Worm (Caenorhabditis elegans) whole organism, L2 larva: ENCODE results near the gene dod-19.

Experiments used
- C34F6.9 ChIP-seq: fragments of 150-350 bp; optimal IDR thresholded peaks from 2 replicates; lab custom pipeline; 2014; ENCODE audit warnings: missing biosample characterization, missing genetic modification characterization
- F13H6.1 ChIP-seq: sonication (generic microtip); optimal IDR thresholded peaks from 2 replicates; lab custom pipeline; 2016; ENCODE audit warnings: missing genetic modification characterization, missing compliant biosample characterization
- R02D3.7 ChIP-seq: fragments of 150-350 bp; optimal IDR thresholded peaks from 2 replicates; lab custom pipeline; 2014; ENCODE audit warnings: missing biosample characterization, missing genetic modification characterization
- Y55F3AM.14 ChIP-seq: fragments of 200-800 bp; sonication (Bioruptor generic); optimal IDR thresholded peaks from 2 replicates; lab custom pipeline; 2018; ENCODE audit warnings: mild to moderate bottlenecking, missing genetic modification characterization, missing compliant biosample characterization
- aly-2 ChIP-seq: fragments of 150-350 bp; optimal IDR thresholded peaks from 2 replicates; lab custom pipeline; 2014; ENCODE audit warnings: missing biosample characterization, missing genetic modification characterization
- ama-1 ChIP-seq: fragments of 150-350 bp; optimal IDR thresholded peaks from 2 replicates; lab custom pipeline; 2018; ENCODE audit warnings: inconsistent platforms
- ceh-16 ChIP-seq: fragments of 150-350 bp; optimal IDR thresholded peaks from 2 replicates; lab custom pipeline; 2014; ENCODE audit warnings: missing biosample characterization, missing genetic modification characterization
- ceh-82 ChIP-seq: fragments of 150-350 bp; optimal IDR thresholded peaks from 2 replicates; lab custom pipeline; 2014; ENCODE audit warnings: missing biosample characterization, missing genetic modification characterization
- crh-2 ChIP-seq: sonication (generic microtip); optimal IDR thresholded peaks from 2 replicates; lab custom pipeline; 2017; ENCODE audit warnings: missing biosample characterization, missing genetic modification characterization
- dmd-4 ChIP-seq: sonication (generic microtip); optimal IDR thresholded peaks from 2 replicates; lab custom pipeline; 2017; ENCODE audit warnings: missing biosample characterization, missing genetic modification characterization
- egl-27 ChIP-seq: sonication (generic microtip); optimal IDR thresholded peaks from 3 replicates; lab custom pipeline; 2017; ENCODE audit warnings: missing biosample characterization, missing genetic modification reagents, missing genetic modification characterization
- elt-1 ChIP-seq: fragments of 150-350 bp; optimal IDR thresholded peaks from 2 replicates; lab custom pipeline; 2014; ENCODE audit warnings: missing biosample characterization, missing genetic modification characterization
- elt-3 ChIP-seq: sonication (generic microtip); optimal IDR thresholded peaks from 2 replicates; lab custom pipeline; 2017; ENCODE audit warnings: missing biosample characterization, missing genetic modification characterization
- fos-1 ChIP-seq: fragments of 150-350 bp; optimal IDR thresholded peaks from 2 replicates; lab custom pipeline; 2014; ENCODE audit warnings: missing biosample characterization, missing genetic modification characterization
- gmeb-1 ChIP-seq: fragments of 150-350 bp; optimal IDR thresholded peaks from 2 replicates; lab custom pipeline; 2014; ENCODE audit warnings: missing biosample characterization, missing genetic modification characterization
- lin-39 ChIP-seq: fragments of 150-350 bp; optimal IDR thresholded peaks from 2 replicates; lab custom pipeline; 2014; ENCODE audit warnings: missing biosample characterization, missing genetic modification reagents, missing genetic modification characterization
- lsy-2 ChIP-seq, 2 experiments: fragments of 150-350 bp in 1 of 2; sonication (generic microtip) in 1 of 2; optimal IDR thresholded peaks; 2 replicates each; lab custom pipeline; 2014 to 2017; ENCODE audit warnings: missing biosample characterization in 2 of 2, missing genetic modification characterization in 2 of 2
- mab-5 ChIP-seq: fragments of 150-350 bp; optimal IDR thresholded peaks from 2 replicates; lab custom pipeline; 2014; ENCODE audit warnings: missing biosample characterization, missing genetic modification characterization
- mbf-1 ChIP-seq: sonication (generic microtip); optimal IDR thresholded peaks from 2 replicates; lab custom pipeline; 2017; ENCODE audit warnings: missing biosample characterization, missing genetic modification characterization
- mdl-1 ChIP-seq, 2 experiments: fragments of 150-350 bp in 1 of 2; sonication (generic microtip) in 1 of 2; optimal IDR thresholded peaks; 2 replicates each; lab custom pipeline; 2017; ENCODE audit warnings: missing biosample characterization in 2 of 2, missing genetic modification characterization in 2 of 2
- nhr-10 ChIP-seq: sonication (generic microtip); optimal IDR thresholded peaks from 2 replicates; lab custom pipeline; 2017; ENCODE audit warnings: missing biosample characterization, missing genetic modification characterization
- nhr-11 ChIP-seq: fragments of 150-350 bp; optimal IDR thresholded peaks from 2 replicates; lab custom pipeline; 2014; ENCODE audit warnings: missing biosample characterization, missing genetic modification characterization
- nhr-12 ChIP-seq: fragments of 150-350 bp; optimal IDR thresholded peaks from 2 replicates; lab custom pipeline; 2014; ENCODE audit warnings: missing biosample characterization, missing genetic modification characterization
- nhr-129 ChIP-seq: fragments of 150-350 bp; optimal IDR thresholded peaks from 2 replicates; lab custom pipeline; 2014; ENCODE audit warnings: missing biosample characterization, missing genetic modification characterization
- nhr-21 ChIP-seq: fragments of 150-350 bp; optimal IDR thresholded peaks from 2 replicates; lab custom pipeline; 2014; ENCODE audit warnings: missing biosample characterization, missing genetic modification characterization
- nhr-6 ChIP-seq: fragments of 150-350 bp; optimal IDR thresholded peaks from 2 replicates; lab custom pipeline; 2014; ENCODE audit warnings: missing biosample characterization, missing genetic modification characterization
- nhr-77 ChIP-seq: fragments of 150-350 bp; optimal IDR thresholded peaks from 2 replicates; lab custom pipeline; 2014; ENCODE audit warnings: missing biosample characterization, missing genetic modification characterization
- skn-1 ChIP-seq: sonication (generic microtip); optimal IDR thresholded peaks from 2 replicates; lab custom pipeline; 2017; ENCODE audit warnings: missing biosample characterization, missing genetic modification characterization
- sma-3 ChIP-seq: sonication (generic microtip); optimal IDR thresholded peaks from 2 replicates; lab custom pipeline; 2016; ENCODE audit warnings: missing genetic modification reagents, missing genetic modification characterization, missing compliant biosample characterization
- sma-9 ChIP-seq, 2 experiments: fragments of 150-350 bp in 1 of 2; sonication (generic microtip) in 1 of 2; optimal IDR thresholded peaks; 2 replicates each; lab custom pipeline; 2014 to 2016; ENCODE audit warnings: missing genetic modification characterization in 2 of 2, mild to moderate bottlenecking in 1 of 2, missing biosample characterization in 1 of 2, missing compliant biosample characterization in 1 of 2, missing genetic modification reagents in 1 of 2, moderate library complexity in 1 of 2
- snpc-4 ChIP-seq: fragments of 150-350 bp; optimal IDR thresholded peaks from 2 replicates; lab custom pipeline; 2014; ENCODE audit warnings: missing biosample characterization, missing genetic modification characterization
- zag-1 ChIP-seq: fragments of 150-350 bp; optimal IDR thresholded peaks from 2 replicates; lab custom pipeline; 2014; ENCODE audit warnings: missing biosample characterization, missing genetic modification characterization
- ztf-1 ChIP-seq: fragments of 200-800 bp; sonication (Bioruptor generic); conservative IDR thresholded peaks from 2 replicates; pipeline ENCODE4 v1.3.6; 2022; ENCODE audit warnings: missing genetic modification characterization, missing compliant biosample characterization

Gene dod-19

ce11 chrV:417656-418353, 3.2 kb upstream of the dod-19 start, which contains the start of gene irg-8:
irg-8 (minus strand) TSS chrV:417706.
- TF ChIP-seq sma-3 (no peak), ztf-1 (GFP tag; lab: Robert Waterston, UW) (no peak), sma-9 (GFP tag; optimal IDR thresholded peaks at IDR 0.05; lab: Kevin White, UChicago) (peak; percentile 31), sma-9 (tag; optimal IDR thresholded peaks at IDR 0.05; lab: Kevin White, UChicago) (no peak), ceh-82 (tag; lab: Kevin White, UChicago) (no peak), mbf-1 (tag; lab: Kevin White, UChicago) (no peak), ceh-16 (tag; lab: Kevin White, UChicago) (no peak), fos-1 (tag; lab: Kevin White, UChicago) (peak; percentile 54), nhr-129 (no peak), R02D3.7 (tag; lab: Kevin White, UChicago) (no peak), egl-27 (no peak)

- TF ChIP-seq crh-2 (tag; lab: Kevin White, UChicago) (no peak), fos-1 (tag; lab: Kevin White, UChicago) (peak; percentile 79)
Measured at ce11 chrV:415072-415471, 513 bp upstream of the dod-19 start.

DNA sequence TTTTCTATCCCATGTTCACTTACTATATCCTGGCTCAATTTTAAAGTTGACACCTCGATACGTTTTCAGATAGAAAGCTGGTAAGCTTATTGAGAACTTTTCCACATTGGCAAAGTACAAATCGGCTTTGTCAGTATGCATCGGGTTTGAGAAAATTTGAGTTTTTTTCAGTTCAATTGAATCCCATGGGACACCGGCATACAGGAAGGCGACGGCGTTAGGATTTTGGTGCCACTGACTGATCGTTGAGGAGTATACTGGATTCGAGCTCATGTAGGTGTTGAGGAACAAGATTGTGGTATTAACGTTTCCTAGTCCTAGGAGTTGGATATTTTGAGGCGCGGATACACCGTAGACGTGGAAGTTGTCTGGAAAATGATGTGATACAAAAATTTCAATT, 1.7 kb downstream of the dod-19 start:
- TF ChIP-seq nhr-21 = no peak
- TF ChIP-seq nhr-10 (tag; lab: Kevin White, UChicago) = no peak
- TF ChIP-seq elt-1 (tag; lab: Kevin White, UChicago) = no peak
- no peak for TF ChIP-seq dmd-4 (tag; lab: Kevin White, UChicago)
- no peak for TF ChIP-seq lsy-2 (tag; optimal IDR thresholded peaks at IDR 0.05; lab: Kevin White, UChicago)
- no peak for TF ChIP-seq fos-1 (tag; lab: Kevin White, UChicago)
- no peak for TF ChIP-seq snpc-4 (tag; lab: Kevin White, UChicago)
- TF ChIP-seq nhr-129 = no peak
- no peak for TF ChIP-seq mab-5 (tag; lab: Kevin White, UChicago)
- TF ChIP-seq ztf-1 (GFP tag; lab: Robert Waterston, UW) = no peak
- TF ChIP-seq C34F6.9 (tag; lab: Kevin White, UChicago) = no peak
- no peak for TF ChIP-seq lin-39
- TF ChIP-seq zag-1 (tag; lab: Kevin White, UChicago) = no peak
- no peak for TF ChIP-seq nhr-6 (tag; lab: Kevin White, UChicago)
- TF ChIP-seq R02D3.7 (tag; lab: Kevin White, UChicago) = no peak
- TF ChIP-seq elt-3 (tag; lab: Kevin White, UChicago) = no peak
- no peak for TF ChIP-seq nhr-12 (tag; lab: Kevin White, UChicago)
- TF ChIP-seq sma-3 = no peak
- no peak for TF ChIP-seq gmeb-1 (tag; lab: Kevin White, UChicago)
- TF ChIP-seq nhr-11 = no peak
- TF ChIP-seq, all 48 proteins: peak for 0

- peak; percentile 35 for TF ChIP-seq sma-9 (GFP tag; optimal IDR thresholded peaks at IDR 0.05; lab: Kevin White, UChicago)
- no peak for TF ChIP-seq sma-9 (tag; optimal IDR thresholded peaks at IDR 0.05; lab: Kevin White, UChicago)
- no peak for TF ChIP-seq lsy-2 (tag; optimal IDR thresholded peaks at IDR 0.05; lab: Kevin White, UChicago)
- no peak for TF ChIP-seq crh-2 (tag; lab: Kevin White, UChicago)
- TF ChIP-seq mdl-1 (tag; optimal IDR thresholded peaks at IDR 0.05; lab: Kevin White, UChicago) = no peak
- TF ChIP-seq ceh-82 (tag; lab: Kevin White, UChicago) = no peak
Measured at ce11 chrV:404210-404669, 10.3 kb downstream of the dod-19 start, which contains the start of gene nhr-252. nhr-252 (plus strand) TSS chrV:404619.

ce11 chrV:403028-403427, 11.5 kb downstream of the dod-19 start, which contains the start of gene srh-62:
srh-62 (minus strand) TSS chrV:403128.
- TF ChIP-seq skn-1 (no peak), F13H6.1 (tag; lab: Kevin White, UChicago) (no peak), mab-5 (tag; lab: Kevin White, UChicago) (no peak), elt-1 (tag; lab: Kevin White, UChicago) (no peak), nhr-129 (no peak), gmeb-1 (tag; lab: Kevin White, UChicago) (no peak), egl-27 (no peak), Y55F3AM.14 (GFP tag; lab: Kevin White, UChicago) (no peak), sma-3 (no peak), nhr-77 (tag; lab: Kevin White, UChicago) (no peak), sma-9 (GFP tag; optimal IDR thresholded peaks at IDR 0.05; lab: Kevin White, UChicago) (no peak), sma-9 (tag; optimal IDR thresholded peaks at IDR 0.05; lab: Kevin White, UChicago) (no peak), mbf-1 (tag; lab: Kevin White, UChicago) (no peak), ama-1 (lab: Kevin White, UChicago) (no peak), elt-3 (tag; lab: Kevin White, UChicago) (no peak), fos-1 (tag; lab: Kevin White, UChicago) (no peak), zag-1 (tag; lab: Kevin White, UChicago) (no peak), aly-2 (tag; lab: Kevin White, UChicago) (no peak)
